Worm (Caenorhabditis elegans): ENCODE measurements around the gene C03G6.6.

Gene C03G6.6

ce11 chrV:7374090-7374489 lies 16.9 kb downstream of the C03G6.6 start, which contains the start of gene srx-56:
srx-56 (plus strand) TSS chrV:7374390.
- no peak for TF ChIP-seq ama-1 (optimal IDR thresholded peaks at IDR 0.05)
- no peak for TF ChIP-seq ets-7 (tag; optimal IDR thresholded peaks at IDR 0.05)
- TF ChIP-seq tbx-37 (GFP tag; conservative IDR thresholded peaks at IDR 0.05): no peak
- no peak for TF ChIP-seq ceh-36 (tag; optimal IDR thresholded peaks at IDR 0.05)
- TF ChIP-seq B0310.2 (tag; optimal IDR thresholded peaks at IDR 0.05): no peak

ce11 chrV:7379384-7379783 lies 22.2 kb downstream of the C03G6.6 start, which contains the start of gene srsx-24:
srsx-24 (minus strand) TSS chrV:7379484.
- no peak for TF ChIP-seq hnd-1 (tag; optimal IDR thresholded peaks at IDR 0.05)
- TF ChIP-seq scrt-1 (GFP tag; IDR thresholded peaks at IDR 0.05): no peak
- no peak for TF ChIP-seq hmg-4 (GFP tag; optimal IDR thresholded peaks at IDR 0.05)
- no peak for TF ChIP-seq hmbx-1 (tag; optimal IDR thresholded peaks at IDR 0.05)
- no peak for TF ChIP-seq tra-4 (tag; optimal IDR thresholded peaks at IDR 0.05)
- TF ChIP-seq ceh-13 (GFP tag; optimal IDR thresholded peaks at IDR 0.05): no peak
- no peak for TF ChIP-seq tbx-11 (GFP tag; IDR thresholded peaks at IDR 0.05)
- TF ChIP-seq ama-1 (optimal IDR thresholded peaks at IDR 0.05): no peak
- no peak for TF ChIP-seq F13C5.2 (tag; optimal IDR thresholded peaks at IDR 0.05)
- TF ChIP-seq B0310.2 (tag; optimal IDR thresholded peaks at IDR 0.05): no peak
- TF ChIP-seq flt-1 (GFP tag; IDR thresholded peaks at IDR 0.05): no peak
- TF ChIP-seq sea-1 (GFP tag; conservative IDR thresholded peaks at IDR 0.05): no peak
- TF ChIP-seq ets-7 (tag; optimal IDR thresholded peaks at IDR 0.05): no peak
- TF ChIP-seq tbx-37 (GFP tag; conservative IDR thresholded peaks at IDR 0.05): no peak
- TF ChIP-seq aly-1 (tag; optimal IDR thresholded peaks at IDR 0.05): no peak
- TF ChIP-seq pes-1 (GFP tag; IDR thresholded peaks at IDR 0.05): no peak
- no peak for TF ChIP-seq ceh-36 (tag; optimal IDR thresholded peaks at IDR 0.05)

- no peak for TF ChIP-seq hmg-4 (GFP tag; optimal IDR thresholded peaks at IDR 0.05)
- no peak for TF ChIP-seq B0310.2 (tag; optimal IDR thresholded peaks at IDR 0.05)
- TF ChIP-seq ceh-13 (GFP tag; optimal IDR thresholded peaks at IDR 0.05): no peak
- no peak for TF ChIP-seq ceh-36 (tag; optimal IDR thresholded peaks at IDR 0.05)
- no peak for TF ChIP-seq tbx-11 (GFP tag; IDR thresholded peaks at IDR 0.05)
- no peak for TF ChIP-seq sea-1 (GFP tag; conservative IDR thresholded peaks at IDR 0.05)
- TF ChIP-seq hmbx-1 (tag; optimal IDR thresholded peaks at IDR 0.05): no peak
- no peak for TF ChIP-seq aly-1 (tag; optimal IDR thresholded peaks at IDR 0.05)
- TF ChIP-seq hnd-1 (tag; optimal IDR thresholded peaks at IDR 0.05): no peak
- no peak for TF ChIP-seq flt-1 (GFP tag; IDR thresholded peaks at IDR 0.05)
- TF ChIP-seq scrt-1 (GFP tag; IDR thresholded peaks at IDR 0.05): no peak
- no peak for TF ChIP-seq ets-7 (tag; optimal IDR thresholded peaks at IDR 0.05)
- no peak for TF ChIP-seq ama-1 (optimal IDR thresholded peaks at IDR 0.05)
- TF ChIP-seq F13C5.2 (tag; optimal IDR thresholded peaks at IDR 0.05): no peak
- TF ChIP-seq pes-1 (GFP tag; IDR thresholded peaks at IDR 0.05): no peak
- no peak for TF ChIP-seq tra-4 (tag; optimal IDR thresholded peaks at IDR 0.05)
- no peak for TF ChIP-seq tbx-37 (GFP tag; conservative IDR thresholded peaks at IDR 0.05)
Observed at ce11 chrV:7381008-7381407, 23.8 kb downstream of the C03G6.6 start, which contains the start of gene C03G6.17. C03G6.17 (minus strand) TSS chrV:7381108.

ce11 chrV:7386052-7386573 lies 28.9 kb downstream of the C03G6.6 start, which contains the start of gene srp-6:
srp-6 (minus strand) TSS chrV:7386102.
- TF ChIP-seq hnd-1 (tag; optimal IDR thresholded peaks at IDR 0.05) (no peak), aly-1 (tag; optimal IDR thresholded peaks at IDR 0.05) (no peak), hmbx-1 (tag; optimal IDR thresholded peaks at IDR 0.05) (no peak), tbx-11 (GFP tag; IDR thresholded peaks at IDR 0.05) (no peak), tbx-37 (GFP tag; conservative IDR thresholded peaks at IDR 0.05) (no peak), sea-1 (GFP tag; conservative IDR thresholded peaks at IDR 0.05) (no peak), tra-4 (tag; optimal IDR thresholded peaks at IDR 0.05) (no peak), hmg-4 (GFP tag; optimal IDR thresholded peaks at IDR 0.05) (no peak), flt-1 (GFP tag; IDR thresholded peaks at IDR 0.05) (no peak), B0310.2 (tag; optimal IDR thresholded peaks at IDR 0.05) (no peak), F13C5.2 (tag; optimal IDR thresholded peaks at IDR 0.05) (no peak), ets-7 (tag; optimal IDR thresholded peaks at IDR 0.05) (no peak), pes-1 (GFP tag; IDR thresholded peaks at IDR 0.05) (no peak), ama-1 (optimal IDR thresholded peaks at IDR 0.05) (no peak)

ce11 chrV:7387755-7388154 lies 30.5 kb downstream of the C03G6.6 start, which contains the start of gene C02H6.3:
C02H6.3 (minus strand) TSS chrV:7387855.
- TF ChIP-seq ceh-36 (tag; optimal IDR thresholded peaks at IDR 0.05): no peak
- TF ChIP-seq B0310.2 (tag; optimal IDR thresholded peaks at IDR 0.05): no peak
- TF ChIP-seq aly-1 (tag; optimal IDR thresholded peaks at IDR 0.05): no peak

ce11 chrV:7389771-7390170 lies 32.5 kb downstream of the C03G6.6 start, which contains the start of gene C02H6.1:
C02H6.1 (minus strand) TSS chrV:7389871.
- TF ChIP-seq pes-1 (GFP tag; IDR thresholded peaks at IDR 0.05) (no peak), tra-4 (tag; optimal IDR thresholded peaks at IDR 0.05) (no peak), F13C5.2 (tag; optimal IDR thresholded peaks at IDR 0.05) (no peak), hmbx-1 (tag; optimal IDR thresholded peaks at IDR 0.05) (no peak), aly-1 (tag; optimal IDR thresholded peaks at IDR 0.05) (no peak), ceh-36 (tag; optimal IDR thresholded peaks at IDR 0.05) (no peak), tbx-37 (GFP tag; conservative IDR thresholded peaks at IDR 0.05) (no peak), scrt-1 (GFP tag; IDR thresholded peaks at IDR 0.05) (no peak), tbx-11 (GFP tag; IDR thresholded peaks at IDR 0.05) (no peak), flt-1 (GFP tag; IDR thresholded peaks at IDR 0.05) (no peak), ama-1 (optimal IDR thresholded peaks at IDR 0.05) (no peak), hmg-4 (GFP tag; optimal IDR thresholded peaks at IDR 0.05) (no peak), ets-7 (tag; optimal IDR thresholded peaks at IDR 0.05) (no peak), ceh-13 (GFP tag; optimal IDR thresholded peaks at IDR 0.05) (no peak)

- no peak for TF ChIP-seq ets-7 (tag; optimal IDR thresholded peaks at IDR 0.05)
- TF ChIP-seq F13C5.2 (tag; optimal IDR thresholded peaks at IDR 0.05): no peak
- TF ChIP-seq flt-1 (GFP tag; IDR thresholded peaks at IDR 0.05): no peak
- no peak for TF ChIP-seq hnd-1 (tag; optimal IDR thresholded peaks at IDR 0.05)
- no peak for TF ChIP-seq hmbx-1 (tag; optimal IDR thresholded peaks at IDR 0.05)
- TF ChIP-seq tra-4 (tag; optimal IDR thresholded peaks at IDR 0.05): no peak
- TF ChIP-seq ceh-36 (tag; optimal IDR thresholded peaks at IDR 0.05): no peak
Observed at ce11 chrV:7391933-7392332, 34.7 kb downstream of the C03G6.6 start, which contains the start of gene fbxa-105. fbxa-105 (minus strand) TSS chrV:7392029.
